Worm (Caenorhabditis elegans) whole organism, L4/young adult: ENCODE data around the gene Y73B6A.1.

Experiments used
- W03F9.2 ChIP-seq: fragments of 150-350 bp; optimal IDR thresholded peaks from 2 replicates; lab custom pipeline; 2014; ENCODE audit warnings: missing biosample characterization, missing genetic modification characterization
- dao-5 ChIP-seq: sonication (generic microtip); optimal IDR thresholded peaks from 2 replicates; lab custom pipeline; 2016; ENCODE audit warnings: missing genotype, missing genetic modification characterization, moderate library complexity, missing compliant biosample characterization
- him-1 ChIP-seq: sonication (generic microtip); optimal IDR thresholded peaks from 2 replicates; lab custom pipeline; 2016; ENCODE audit warnings: missing genotype, missing genetic modification reagents, missing genetic modification characterization, missing compliant biosample characterization

Gene Y73B6A.1

ce11 chrIV:6627798-6628197, 40.0 kb downstream of the Y73B6A.1 start, which contains the start of gene cest-5.2:
cest-5.2 (minus strand) TSS chrIV:6627925.
- TF ChIP-seq dao-5 (tag; lab: Kevin White, UChicago) (no peak), W03F9.2 (tag; lab: Kevin White, UChicago) (no peak), him-1 (no peak)

ce11 chrIV:6623390-6623789, 44.4 kb downstream of the Y73B6A.1 start, which contains the start of gene C01B10.44:
C01B10.44 (plus strand) TSS chrIV:6623690.
- no peak for TF ChIP-seq W03F9.2 (tag; lab: Kevin White, UChicago)
- TF ChIP-seq dao-5 (tag; lab: Kevin White, UChicago): no peak
- no peak for TF ChIP-seq him-1

DNA sequence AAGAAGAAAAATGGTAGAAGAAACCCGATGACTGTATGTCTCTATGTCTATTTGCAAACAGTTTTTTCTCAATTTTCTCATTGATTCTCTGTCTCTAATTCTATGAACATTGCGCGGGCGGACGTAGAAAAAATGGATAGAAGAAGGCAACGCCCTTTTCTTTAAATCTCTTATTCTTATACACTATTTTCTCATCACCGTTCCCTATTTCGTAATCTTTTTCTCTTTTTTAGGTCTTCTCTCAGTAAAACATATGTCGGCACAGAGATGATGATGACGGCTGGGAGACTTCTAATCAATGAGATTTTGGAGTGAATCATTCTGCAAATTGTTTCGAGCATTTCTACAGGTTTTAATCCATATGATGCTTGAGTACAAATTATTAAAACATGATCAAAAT, 45.7 kb downstream of the Y73B6A.1 start:
- TF ChIP-seq him-1 (no peak), dao-5 (tag; lab: Kevin White, UChicago) (no peak), W03F9.2 (tag; lab: Kevin White, UChicago) (no peak)

DNA sequence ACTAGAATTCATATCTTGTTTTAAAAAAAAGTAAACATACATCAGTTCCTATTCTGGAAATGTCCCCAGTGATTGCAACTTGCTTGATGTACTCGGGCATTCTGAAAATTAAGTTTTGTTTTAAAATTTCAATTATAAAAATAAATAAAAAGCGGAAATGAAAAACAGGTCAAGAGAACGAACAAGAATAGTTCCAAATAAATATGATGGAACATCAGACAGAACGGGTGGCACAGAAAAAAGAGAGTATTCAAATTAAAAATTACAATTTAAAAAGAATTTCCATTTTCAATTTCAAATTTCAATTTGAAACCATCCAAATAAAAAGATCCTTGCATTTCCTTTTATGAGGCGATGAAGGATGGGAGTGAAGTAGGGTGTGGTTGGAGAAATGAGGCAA, 46.5 kb downstream of the Y73B6A.1 start, which contains the start of gene C01B10.3:
C01B10.3 (minus strand) TSS at position 101 of the 400 bp plus-strand sequence.
- TF ChIP-seq W03F9.2 (tag; lab: Kevin White, UChicago) (no peak), dao-5 (tag; lab: Kevin White, UChicago) (no peak), him-1 (no peak)

ce11 chrIV:6618607-6619006, 49.2 kb downstream of the Y73B6A.1 start:
- TF ChIP-seq W03F9.2 (tag; lab: Kevin White, UChicago) (peak; percentile 37), him-1 (no peak), dao-5 (tag; lab: Kevin White, UChicago) (no peak)

DNA sequence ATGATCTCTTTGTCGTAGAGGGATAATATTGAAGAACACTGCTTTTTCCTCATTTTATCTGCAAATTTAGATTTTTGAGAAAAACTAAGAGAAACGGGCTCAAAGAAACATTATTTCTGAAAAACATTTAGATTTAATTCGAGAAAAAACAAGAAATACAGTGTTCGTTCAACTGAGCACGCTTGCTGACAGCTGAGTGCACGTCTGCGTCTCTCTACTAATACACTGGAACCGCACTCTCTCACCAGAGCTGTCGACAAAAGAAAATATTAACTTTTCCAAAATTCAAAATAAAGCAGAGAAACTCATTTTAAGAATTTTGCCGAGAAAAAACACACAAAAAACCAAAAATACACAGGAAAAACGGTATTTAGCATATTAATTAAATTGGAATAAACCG, 54.5 kb downstream of the Y73B6A.1 start, which contains the start of gene drh-1:
drh-1 (minus strand) TSS at position 58 of the 400 bp plus-strand sequence.
- no peak for TF ChIP-seq dao-5 (tag; lab: Kevin White, UChicago)
- TF ChIP-seq W03F9.2 (tag; lab: Kevin White, UChicago): peak; percentile 16
